Fruit fly (Drosophila melanogaster) whole organism, embryonic: ENCODE measurements around the gene Lip3.

Experiments used
- Adf1 ChIP-seq: fragments of 200-800 bp; sonication (Bioruptor generic); IDR thresholded peaks from 2 replicates; pipeline ENCODE4 v1.3.6; 2022; ENCODE audit warnings: missing biosample characterization, missing genetic modification characterization
- CG11504 ChIP-seq: fragments of 200-800 bp; sonication (Bioruptor generic); optimal IDR thresholded peaks from 3 replicates; lab custom pipeline; 2019; ENCODE audit warnings: missing biosample characterization, mild to moderate bottlenecking, missing genetic modification characterization, moderate library complexity
- CG12744 ChIP-seq: fragments of 200-800 bp; sonication (Bioruptor generic); optimal IDR thresholded peaks from 2 replicates; lab custom pipeline; 2016; ENCODE audit warnings: missing biosample characterization, missing genetic modification characterization
- CG12769 ChIP-seq: fragments of 200-800 bp; sonication (Bioruptor generic); optimal IDR thresholded peaks from 2 replicates; lab custom pipeline; 2019; ENCODE audit warnings: missing biosample characterization, mild to moderate bottlenecking, missing genetic modification characterization, moderate library complexity
- CG14965 ChIP-seq: fragments of 200-800 bp; sonication (Bioruptor generic); optimal IDR thresholded peaks from 2 replicates; lab custom pipeline; 2016; ENCODE audit warnings: missing biosample characterization, missing genetic modification characterization, borderline replicate concordance
- CG15514 ChIP-seq: fragments of 200-800 bp; sonication (Bioruptor generic); optimal IDR thresholded peaks from 3 replicates; lab custom pipeline; 2017; ENCODE audit warnings: missing biosample characterization, missing genetic modification characterization, mild to moderate bottlenecking, moderate library complexity, missing genetic modification reagents
- CG1647 ChIP-seq: fragments of 200-800 bp; sonication (Bioruptor generic); optimal IDR thresholded peaks from 3 replicates; lab custom pipeline; 2016; ENCODE audit warnings: missing biosample characterization, missing genetic modification characterization
- CG2199 ChIP-seq: fragments of 200-800 bp; sonication (Bioruptor generic); IDR thresholded peaks from 3 replicates; pipeline ENCODE4 v1.3.6; 2022; ENCODE audit warnings: missing biosample characterization, missing genetic modification characterization
- CG31365 ChIP-seq: fragments of 200-800 bp; sonication (Bioruptor generic); optimal IDR thresholded peaks from 2 replicates; lab custom pipeline; 2018; ENCODE audit warnings: missing biosample characterization, mild to moderate bottlenecking, missing genetic modification characterization
- CG31388 ChIP-seq: fragments of 200-800 bp; sonication (Bioruptor generic); optimal IDR thresholded peaks from 2 replicates; lab custom pipeline; 2016; ENCODE audit warnings: missing biosample characterization, missing genetic modification characterization
- CG3163 ChIP-seq: fragments of 200-800 bp; sonication (Bioruptor generic); optimal IDR thresholded peaks from 3 replicates; lab custom pipeline; 2016; ENCODE audit warnings: missing biosample characterization, missing genetic modification characterization
- CG3407 ChIP-seq: fragments of 200-800 bp; sonication (Bioruptor generic); optimal IDR thresholded peaks from 2 replicates; lab custom pipeline; 2018; ENCODE audit warnings: missing biosample characterization, mild to moderate bottlenecking, missing genetic modification characterization
- CG4404 ChIP-seq: fragments of 200-800 bp; sonication (Bioruptor generic); IDR thresholded peaks from 2 replicates; pipeline ENCODE4 v1.3.6; 2022; ENCODE audit warnings: missing biosample characterization, missing genetic modification characterization
- CG5180 ChIP-seq: fragments of 200-800 bp; sonication (Bioruptor generic); optimal IDR thresholded peaks from 3 replicates; lab custom pipeline; 2017; ENCODE audit warnings: missing biosample characterization, missing genetic modification characterization, mild to moderate bottlenecking, moderate library complexity, missing genetic modification reagents
- CG6683 ChIP-seq: fragments of 200-800 bp; sonication (Bioruptor generic); optimal IDR thresholded peaks from 2 replicates; lab custom pipeline; 2017; ENCODE audit warnings: missing biosample characterization, mild to moderate bottlenecking, missing genetic modification characterization, missing genetic modification reagents
- CG7556 ChIP-seq: fragments of 200-800 bp; sonication (Bioruptor generic); optimal IDR thresholded peaks from 2 replicates; lab custom pipeline; 2017; ENCODE audit warnings: missing biosample characterization, mild to moderate bottlenecking, missing genetic modification characterization
- CG8290 ChIP-seq, 3 experiments: fragments of 200-800 bp; sonication (Bioruptor generic); optimal IDR thresholded peaks; 2 replicates each; lab custom pipeline; 2016 to 2019; ENCODE audit warnings: missing biosample characterization in 3 of 3, missing genetic modification characterization in 3 of 3, mild to moderate bottlenecking in 2 of 3, moderate library complexity in 1 of 3
- CG9215 ChIP-seq: fragments of 200-800 bp; sonication (Bioruptor generic); IDR thresholded peaks from 2 replicates; pipeline ENCODE4 v1.3.6; 2022; ENCODE audit warnings: missing biosample characterization, missing genetic modification characterization
- CoRest ChIP-seq: fragments of 200-800 bp; sonication (Bioruptor generic); optimal IDR thresholded peaks from 3 replicates; lab custom pipeline; 2018; ENCODE audit warnings: missing biosample characterization, mild to moderate bottlenecking, missing genetic modification characterization, moderate library complexity
- Doc3 ChIP-seq: fragments of 200-800 bp; sonication (Bioruptor generic); IDR thresholded peaks from 3 replicates; pipeline ENCODE4 v1.3.6; 2022; ENCODE audit warnings: missing biosample characterization, missing genetic modification characterization; ENCODE audit not compliant: partially characterized antibody
- H15 ChIP-seq: fragments of 200-800 bp; sonication (Bioruptor generic); IDR thresholded peaks from 3 replicates; pipeline ENCODE4 v1.3.6; 2022; ENCODE audit warnings: missing biosample characterization, missing genetic modification characterization
- Hmr ChIP-seq: fragments of 200-800 bp; sonication (Bioruptor generic); optimal IDR thresholded peaks from 3 replicates; lab custom pipeline; 2017; ENCODE audit warnings: mild to moderate bottlenecking, missing biosample characterization, missing genetic modification reagents, missing genetic modification characterization
- Hr39 ChIP-seq: fragments of >200 bp; optimal IDR thresholded peaks from 2 replicates; lab custom pipeline; 2017
- Hr78 ChIP-seq, 2 experiments: fragments of 200-800 bp in 1 of 2; fragments of >200 bp in 1 of 2; sonication (Bioruptor generic) in 1 of 2; optimal IDR thresholded peaks; 2 replicates each; lab custom pipeline; 2017 to 2019; ENCODE audit warnings: missing biosample characterization in 2 of 2, missing genetic modification characterization in 2 of 2, mild to moderate bottlenecking in 1 of 2, moderate library complexity in 1 of 2
- MBD-R2 ChIP-seq: fragments of 200-800 bp; sonication (Bioruptor generic); IDR thresholded peaks from 2 replicates; pipeline ENCODE4 v1.3.6; 2022; ENCODE audit warnings: missing biosample characterization, missing genetic modification characterization
- Med ChIP-seq: fragments of 200-800 bp; sonication (Bioruptor generic); peaks from one replicate; lab custom pipeline; 2016; ENCODE audit warnings: missing biosample characterization, missing genetic modification characterization, mild to moderate bottlenecking, inconsistent platforms, moderate library complexity
- Myb ChIP-seq: fragments of 200-800 bp; sonication (Bioruptor generic); optimal IDR thresholded peaks from 2 replicates; lab custom pipeline; 2016; ENCODE audit warnings: missing biosample characterization, missing genetic modification characterization
- PHDP ChIP-seq: fragments of 200-800 bp; sonication (Bioruptor generic); optimal IDR thresholded peaks from 3 replicates; lab custom pipeline; 2018; ENCODE audit warnings: missing biosample characterization, mild to moderate bottlenecking, missing genetic modification characterization, moderate library complexity
- Usf ChIP-seq: fragments of 200-800 bp; sonication (Bioruptor generic); optimal IDR thresholded peaks from 2 replicates; lab custom pipeline; 2017; ENCODE audit warnings: missing genotype, missing biosample characterization, missing genetic modification characterization
- bbx ChIP-seq: fragments of 200-800 bp; sonication (Bioruptor generic); IDR thresholded peaks from 2 replicates; pipeline ENCODE4 v1.3.6; 2022; ENCODE audit warnings: missing biosample characterization, missing genetic modification characterization; ENCODE audit not compliant: partially characterized antibody
- ci ChIP-seq: fragments of 200-800 bp; sonication (Bioruptor generic); IDR thresholded peaks from 3 replicates; pipeline ENCODE4 v1.3.6; 2022; ENCODE audit warnings: missing biosample characterization, missing genetic modification characterization
- disco-r ChIP-seq: fragments of 200-800 bp; sonication (Bioruptor generic); optimal IDR thresholded peaks from 2 replicates; lab custom pipeline; 2016; ENCODE audit warnings: missing biosample characterization, missing genetic modification characterization
- dpn ChIP-seq, 2 experiments: fragments of 200-800 bp; sonication (Bioruptor generic); optimal IDR thresholded peaks; 3 replicates each; lab custom pipeline; 2016; ENCODE audit warnings: missing biosample characterization in 2 of 2, missing genetic modification characterization in 2 of 2
- en ChIP-seq: fragments of 200-800 bp; sonication (Bioruptor generic); optimal IDR thresholded peaks from 2 replicates; lab custom pipeline; 2016; ENCODE audit warnings: missing biosample characterization, missing genetic modification characterization
- gce ChIP-seq: fragments of 200-800 bp; sonication (Bioruptor generic); IDR thresholded peaks from 3 replicates; pipeline ENCODE4 v1.3.6; 2022; ENCODE audit warnings: missing biosample characterization, missing genetic modification characterization
- hkb ChIP-seq, 2 experiments: fragments of 200-800 bp in 1 of 2; fragments of >200 bp in 1 of 2; sonication (Bioruptor generic) in 1 of 2; IDR thresholded peaks in 1 of 2; optimal IDR thresholded peaks in 1 of 2; 2 replicates each; pipeline versions ENCODE4 v1.3.6 to Lab custom; 2017 to 2022; ENCODE audit warnings: missing biosample characterization in 1 of 2, missing genetic modification characterization in 1 of 2
- lilli ChIP-seq: fragments of 200-800 bp; sonication (Bioruptor generic); optimal IDR thresholded peaks from 3 replicates; lab custom pipeline; 2016; ENCODE audit warnings: missing biosample characterization, missing genetic modification characterization
- onecut ChIP-seq: fragments of 200-800 bp; sonication (Bioruptor generic); IDR thresholded peaks from 2 replicates; pipeline ENCODE4 v1.3.6; 2022; ENCODE audit warnings: missing biosample characterization, missing genetic modification characterization
- pnt ChIP-seq: fragments of 200-800 bp; sonication (Bioruptor generic); optimal IDR thresholded peaks from 3 replicates; lab custom pipeline; 2016; ENCODE audit warnings: missing biosample characterization, missing genetic modification characterization
- psq ChIP-seq: fragments of 200-800 bp; sonication (Bioruptor generic); optimal IDR thresholded peaks from 2 replicates; lab custom pipeline; 2017; ENCODE audit warnings: missing biosample characterization, missing genetic modification characterization
- sd ChIP-seq: fragments of 200-800 bp; sonication (Bioruptor generic); optimal IDR thresholded peaks from 3 replicates; lab custom pipeline; 2018; ENCODE audit warnings: missing biosample characterization, mild to moderate bottlenecking, missing genetic modification characterization, moderate library complexity
- sens ChIP-seq: fragments of 200-800 bp; sonication (Bioruptor generic); peaks from one replicate; lab custom pipeline; 2016; ENCODE audit warnings: missing biosample characterization, missing genetic modification characterization
- sug ChIP-seq: fragments of 200-800 bp; optimal IDR thresholded peaks from 2 replicates; lab custom pipeline; 2019; ENCODE audit warnings: missing biosample characterization, mild to moderate bottlenecking, missing genetic modification characterization, moderate library complexity
- tio ChIP-seq: fragments of 200-800 bp; sonication (Bioruptor generic); optimal IDR thresholded peaks from 2 replicates; lab custom pipeline; 2017; ENCODE audit warnings: missing biosample characterization, missing genetic modification characterization, inconsistent platforms
- zfh2 ChIP-seq: fragments of 200-800 bp; sonication (Bioruptor generic); optimal IDR thresholded peaks from 2 replicates; lab custom pipeline; 2016; ENCODE audit warnings: missing biosample characterization, missing genetic modification characterization

Lip3 gene

DNA sequence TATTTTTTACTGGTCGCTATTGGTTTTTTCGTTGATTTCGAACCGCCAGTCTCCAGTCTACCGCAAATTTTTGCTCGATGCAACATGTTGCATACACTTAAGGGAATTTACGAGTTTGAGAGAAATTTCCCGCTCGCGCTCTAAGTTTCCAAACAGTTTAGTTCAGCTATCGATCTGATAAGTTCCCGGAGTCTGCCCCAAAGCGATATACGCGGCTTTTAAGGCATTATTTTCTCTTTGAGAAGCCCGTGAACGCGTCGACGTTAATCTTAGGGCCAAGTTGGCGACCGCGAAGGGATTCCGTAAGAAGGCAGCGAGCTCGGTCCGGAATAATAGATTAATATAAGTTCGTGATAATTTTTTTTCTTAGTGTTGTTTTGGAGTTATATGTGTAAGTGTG is 3.2 kb upstream of the Lip3 start:
- TF ChIP-seq ci (0 out of 3 replicates have a peak, but pooled peaks have one; percentile 35), dpn (GFP tag; optimal IDR thresholded peaks at IDR 0.05; lab: Kevin White, UChicago) (no peak), CoRest (tag; lab: Kevin White, UChicago) (peak; percentile 2), CG31365 (tag; lab: Kevin White, UChicago) (no peak), CG11504 (tag; lab: Kevin White, UChicago) (peak; percentile 62), CG4404 (GFP tag; lab: Robert Waterston, UW) (no peak), Myb (GFP tag; lab: Kevin White, UChicago) (no peak), CG31388 (GFP tag; lab: Kevin White, UChicago) (no peak), Hr78 (GFP tag; optimal IDR thresholded peaks at IDR 0.05; lab: Kevin White, UChicago) (no peak), bbx (GFP tag; lab: Robert Waterston, UW) (no peak), PHDP (peak; percentile 5), CG15514 (GFP tag; lab: Kevin White, UChicago) (no peak), CG5180 (GFP tag; lab: Kevin White, UChicago) (peak; percentile 96), CG3407 (GFP tag; lab: Kevin White, UChicago) (no peak), lilli (GFP tag; lab: Kevin White, UChicago) (no peak), sens (GFP tag; lab: Kevin White, UChicago) (peak; percentile 69), CG2199 (no peak), Hmr (GFP tag; lab: Kevin White, UChicago) (no peak), sug (tag; lab: Kevin White, UChicago) (no peak), tio (GFP tag; lab: Kevin White, UChicago) (no peak), Med (GFP tag; lab: Kevin White, UChicago) (peak; percentile 5), Adf1 (GFP tag; lab: Robert Waterston, UW) (no peak), sd (no peak), zfh2 (GFP tag; lab: Kevin White, UChicago) (no peak), CG14965 (no peak), gce (GFP tag; lab: Robert Waterston, UW) (no peak), disco-r (GFP tag; lab: Kevin White, UChicago) (no peak), CG6683 (GFP tag; lab: Kevin White, UChicago) (no peak), Hr39 (lab: Kevin White, UChicago) (no peak), CG12769 (tag; lab: Kevin White, UChicago) (peak; percentile 59), CG7556 (GFP tag; lab: Kevin White, UChicago) (no peak), onecut (0 out of 2 replicates have a peak, but pooled peaks have one; percentile 17), hkb (optimal IDR thresholded peaks at IDR 0.05; lab: Kevin White, UChicago) (no peak), hkb (GFP tag; IDR thresholded peaks at IDR 0.05; lab: Robert Waterston, UW) (no peak), CG1647 (GFP tag; lab: Kevin White, UChicago) (no peak)

dm6 chr3R:13369348-13369747 is 2.4 kb downstream of the Lip3 start, which contains the start of gene CheA87a:
TSS of gene CheA87a (plus strand) at chr3R:13369648.
- TF ChIP-seq CG3163 (GFP tag; lab: Kevin White, UChicago): no peak
- no peak for TF ChIP-seq Doc3 (GFP tag; lab: Robert Waterston, UW)
- no peak for TF ChIP-seq CG9215 (GFP tag; lab: Robert Waterston, UW)
- no peak for TF ChIP-seq CG8290 (GFP tag; optimal IDR thresholded peaks at IDR 0.05; lab: Kevin White, UChicago)
- TF ChIP-seq CG8290 (tag; optimal IDR thresholded peaks at IDR 0.05; lab: Kevin White, UChicago): no peak
- no peak for TF ChIP-seq disco-r (GFP tag; lab: Kevin White, UChicago)
- TF ChIP-seq pnt (GFP tag; lab: Kevin White, UChicago): no peak
- TF ChIP-seq MBD-R2 (GFP tag; lab: Robert Waterston, UW): no peak
- TF ChIP-seq en (GFP tag; lab: Kevin White, UChicago): no peak
- TF ChIP-seq H15 (GFP tag; lab: Robert Waterston, UW): no peak
- no peak for TF ChIP-seq CG12744 (GFP tag; lab: Kevin White, UChicago)
- TF ChIP-seq psq (GFP tag; lab: Kevin White, UChicago): no peak
- no peak for TF ChIP-seq Usf
